Worm (Caenorhabditis elegans): ENCODE measurements around the gene apt-9.

- TF ChIP-seq Y22D7AL.16 (tag; optimal IDR thresholded peaks at IDR 0.05) (no peak), ceh-48 (tag; optimal IDR thresholded peaks at IDR 0.05) (no peak), unc-42 (tag; optimal IDR thresholded peaks at IDR 0.05) (no peak), ahr-1 (tag; optimal IDR thresholded peaks at IDR 0.05) (no peak), pqm-1 (tag; optimal IDR thresholded peaks at IDR 0.05) (no peak), hlh-15 (tag; optimal IDR thresholded peaks at IDR 0.05) (no peak), npax-4 (tag; optimal IDR thresholded peaks at IDR 0.05) (no peak), elt-4 (tag; optimal IDR thresholded peaks at IDR 0.05) (no peak), unc-55 (GFP tag; optimal IDR thresholded peaks at IDR 0.05) (no peak), F13H6.1 (tag; optimal IDR thresholded peaks at IDR 0.05) (no peak), ceh-18 (tag; optimal IDR thresholded peaks at IDR 0.05) (no peak), fkh-10 (GFP tag; optimal IDR thresholded peaks at IDR 0.05) (no peak), C38D4.7 (GFP tag; optimal IDR thresholded peaks at IDR 0.05) (no peak), sox-4 (tag; optimal IDR thresholded peaks at IDR 0.05) (no peak)
Measured at ce11 chrX:11038221-11038620, 30.1 kb upstream of the apt-9 start.

Data from whole organism, late embryonic.